Worm (Caenorhabditis elegans): ENCODE measurements around the gene ZK1010.8.

ZK1010.8 gene

DNA sequence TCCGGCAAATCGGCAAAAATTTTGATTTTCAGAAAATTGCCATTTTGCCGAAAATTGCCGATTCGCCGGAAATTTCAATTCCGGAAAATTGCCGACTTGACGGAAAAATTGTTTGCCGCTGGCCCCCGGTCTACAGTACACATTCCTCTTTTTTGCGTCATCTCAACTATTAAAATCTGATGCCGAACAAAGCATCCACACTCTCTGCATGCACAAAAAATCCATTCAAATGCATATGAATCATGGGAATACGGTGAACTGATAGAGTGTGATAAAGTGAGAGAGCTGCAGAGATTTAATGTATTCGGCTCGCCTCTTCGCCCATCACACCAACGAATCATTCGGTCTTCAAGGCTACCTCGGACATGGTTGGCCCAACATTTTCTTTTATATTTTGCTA is 30.1 kb upstream of the ZK1010.8 start, which contains the start of gene F14F7.7:
Gene F14F7.7 (plus strand): TSS at position 354 of the 400 bp plus-strand sequence.
- TF ChIP-seq aha-1 (tag) (peak; percentile 91), arid-1 (GFP tag; conservative IDR thresholded peaks at IDR 0.05) (no peak), snpc-4 (tag; optimal IDR thresholded peaks at IDR 0.05) (no peak)

DNA sequence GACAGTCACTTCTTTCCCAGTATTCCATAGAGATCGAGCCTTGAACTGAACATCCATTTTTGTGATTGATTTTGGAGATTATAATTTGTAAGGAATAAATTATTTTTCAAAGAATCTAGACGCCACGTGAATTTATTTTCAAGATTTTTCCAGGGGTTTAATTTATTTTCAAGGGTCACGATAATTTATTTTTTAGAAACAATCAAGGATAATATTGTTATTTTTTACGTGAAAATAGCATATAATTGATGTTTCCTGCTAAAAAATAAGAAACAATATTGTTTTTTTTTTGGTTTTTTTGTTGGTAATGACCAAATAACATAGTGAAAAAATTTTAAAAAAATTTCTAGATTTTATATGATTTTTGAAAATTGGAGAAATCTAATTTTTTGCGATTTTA is 29.1 kb upstream of the ZK1010.8 start, which contains the start of gene F14F7.4:
Gene F14F7.4 (minus strand): TSS at position 101 of the 400 bp plus-strand sequence.
- TF ChIP-seq ceh-20 (GFP tag; IDR thresholded peaks at IDR 0.05), result no peak

DNA sequence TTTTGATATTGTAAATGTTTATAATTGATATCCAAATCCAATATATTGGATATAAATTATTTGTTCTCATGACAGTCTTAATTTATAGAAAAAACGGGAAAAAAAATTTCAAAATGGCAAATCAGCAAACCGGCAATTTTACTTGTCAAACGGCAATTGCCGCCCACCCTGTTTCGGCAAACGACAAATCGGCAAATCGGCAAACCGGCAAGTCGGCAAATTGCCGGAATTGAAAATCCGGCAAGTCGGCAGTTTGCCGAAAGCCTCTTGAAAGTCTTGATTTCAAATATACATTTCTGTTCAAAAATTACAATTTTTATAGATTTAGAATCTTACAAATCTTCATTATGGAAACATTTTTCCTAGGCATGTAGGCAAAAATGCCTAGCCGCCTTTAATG is 27.5 kb upstream of the ZK1010.8 start:
- no peak for TF ChIP-seq mxl-2 (GFP tag; conservative IDR thresholded peaks at IDR 0.05)
- no peak for TF ChIP-seq Y75B8A.6 (GFP tag; IDR thresholded peaks at IDR 0.05)
- no peak for TF ChIP-seq fos-1 (tag; optimal IDR thresholded peaks at IDR 0.05)
- no peak for TF ChIP-seq madf-5 (GFP tag; IDR thresholded peaks at IDR 0.05)
- 0 out of 2 replicates have a peak, but pooled peaks have one; percentile 58 for TF ChIP-seq F26F4.8 (GFP tag; conservative IDR thresholded peaks at IDR 0.05)

DNA sequence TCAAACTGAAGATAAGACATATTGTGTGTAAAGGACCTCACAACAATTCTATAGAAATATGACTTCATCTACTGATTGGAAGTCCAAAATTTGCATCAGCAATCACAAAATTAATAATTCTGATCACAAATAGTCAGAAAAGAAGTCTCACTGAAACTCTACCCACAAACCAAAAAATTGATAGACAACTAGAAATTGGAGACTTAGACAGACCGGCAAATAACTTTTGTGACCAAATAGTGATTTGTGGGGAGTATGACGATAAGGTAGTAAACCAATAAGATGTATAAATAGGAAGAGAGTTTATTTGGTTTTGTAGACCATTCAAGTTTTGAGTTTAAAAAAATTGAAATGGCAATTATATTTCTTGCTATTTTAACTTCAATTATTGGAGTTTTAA is 23.8 kb upstream of the ZK1010.8 start, which contains the start of gene cyp-13A12:
Gene cyp-13A12 (plus strand): TSS at position 267 of the 400 bp plus-strand sequence.
- TF ChIP-seq dpl-1 (GFP tag; optimal IDR thresholded peaks at IDR 0.05) (no peak), pqm-1 (tag; optimal IDR thresholded peaks at IDR 0.05) (peak; percentile 49), lsy-2 (tag; optimal IDR thresholded peaks at IDR 0.05) (no peak), nhr-102 (tag; optimal IDR thresholded peaks at IDR 0.05) (peak; percentile 95), mep-1 (tag; optimal IDR thresholded peaks at IDR 0.05) (no peak), daf-16 (GFP tag; optimal IDR thresholded peaks at IDR 0.05) (no peak), daf-16 (tag; optimal IDR thresholded peaks at IDR 0.05) (peak; percentile 52), nhr-237 (tag; optimal IDR thresholded peaks at IDR 0.05) (no peak), ceh-20 (GFP tag; IDR thresholded peaks at IDR 0.05) (no peak), mxl-3 (GFP tag; optimal IDR thresholded peaks at IDR 0.05) (no peak), F10B5.3 (tag; optimal IDR thresholded peaks at IDR 0.05) (no peak), skn-1 (tag; optimal IDR thresholded peaks at IDR 0.05) (no peak), nhr-28 (tag; optimal IDR thresholded peaks at IDR 0.05) (peak; percentile 46), lir-3 (tag; optimal IDR thresholded peaks at IDR 0.05) (no peak)

DNA sequence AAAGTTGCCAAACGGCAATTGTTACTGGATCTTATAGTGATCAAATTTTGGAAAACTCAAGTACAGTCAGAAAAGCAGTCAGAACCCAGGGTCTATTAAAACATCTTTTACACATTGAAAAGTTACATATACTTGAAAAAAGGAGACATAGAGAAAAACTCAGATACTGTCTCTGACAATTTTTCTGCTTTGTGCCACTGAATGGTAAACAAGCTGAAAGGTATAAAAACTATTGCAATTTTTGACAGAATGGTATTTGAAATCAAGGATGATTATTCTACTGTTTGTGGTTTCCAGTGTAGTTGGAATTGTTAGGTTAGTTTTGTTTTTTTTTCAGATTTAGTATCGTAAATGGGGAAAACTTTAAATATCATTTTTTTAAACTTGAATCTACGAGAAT is 20.3 kb upstream of the ZK1010.8 start, which contains the start of gene cyp-13A11:
Gene cyp-13A11 (plus strand): TSS at position 266 of the 400 bp plus-strand sequence.
- no peak for TF ChIP-seq zip-2 (tag; optimal IDR thresholded peaks at IDR 0.05)
- TF ChIP-seq lir-3 (tag; optimal IDR thresholded peaks at IDR 0.05), result no peak
- no peak for TF ChIP-seq tra-1 (GFP tag; IDR thresholded peaks at IDR 0.05)
- TF ChIP-seq daf-16 (GFP tag; optimal IDR thresholded peaks at IDR 0.05), result no peak
- peak; percentile 94 for TF ChIP-seq daf-16 (tag; optimal IDR thresholded peaks at IDR 0.05)
- peak; percentile 7 for TF ChIP-seq nhr-28 (tag; optimal IDR thresholded peaks at IDR 0.05)
- TF ChIP-seq unc-39 (tag; optimal IDR thresholded peaks at IDR 0.05), result no peak
- no peak for TF ChIP-seq F37D6.2 (tag; optimal IDR thresholded peaks at IDR 0.05)
- no peak for TF ChIP-seq T20F7.1 (GFP tag; optimal IDR thresholded peaks at IDR 0.05)
- no peak for TF ChIP-seq nhr-41 (GFP tag; IDR thresholded peaks at IDR 0.05)

DNA sequence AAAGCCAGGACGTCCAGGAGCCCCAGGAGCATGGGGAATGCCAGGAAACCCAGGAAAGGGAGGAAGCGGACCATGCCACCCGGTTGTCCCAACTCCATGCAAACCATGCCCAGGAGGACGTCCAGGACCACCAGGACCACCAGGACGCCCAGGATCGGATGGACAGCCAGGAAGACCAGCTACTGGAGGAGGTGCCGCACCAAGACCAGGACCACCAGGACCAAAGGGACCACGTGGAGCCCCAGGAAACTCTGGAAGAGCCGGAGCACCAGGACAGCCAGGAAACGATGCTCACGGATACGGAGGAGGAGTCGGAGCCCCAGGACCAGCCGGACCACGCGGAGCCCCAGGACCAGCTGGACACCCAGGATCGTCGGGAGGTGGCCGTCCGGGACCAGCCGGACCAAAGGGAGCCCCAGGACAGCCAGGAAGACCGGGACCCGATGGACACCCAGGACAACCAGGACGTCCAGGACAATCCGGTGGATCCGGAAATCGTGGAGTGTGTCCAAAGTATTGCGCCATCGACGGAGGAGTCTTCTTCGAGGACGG is 19.2 kb upstream of the ZK1010.8 start:
- peak; percentile 97 for TF ChIP-seq set-16 (GFP tag; IDR thresholded peaks at IDR 0.05)
- no peak for TF ChIP-seq lsy-2 (tag; optimal IDR thresholded peaks at IDR 0.05)
- TF ChIP-seq lin-1 (GFP tag; IDR thresholded peaks at IDR 0.05), result no peak
- TF ChIP-seq spr-3 (GFP tag; optimal IDR thresholded peaks at IDR 0.05), result no peak
- TF ChIP-seq zfp-3 (GFP tag; conservative IDR thresholded peaks at IDR 0.05), result no peak
- no peak for TF ChIP-seq rbr-2 (tag; optimal IDR thresholded peaks at IDR 0.05)
- no peak for TF ChIP-seq hmg-1.1 (GFP tag; IDR thresholded peaks at IDR 0.05)
- no peak for TF ChIP-seq lin-38 (GFP tag; IDR thresholded peaks at IDR 0.05)
- TF ChIP-seq ceh-32 (tag; optimal IDR thresholded peaks at IDR 0.05; ENCODE audit: poor library complexity), result no peak
- TF ChIP-seq spr-1 (tag; optimal IDR thresholded peaks at IDR 0.05), result no peak
- 0 out of 2 replicates have a peak, but pooled peaks have one; percentile 7 for TF ChIP-seq dmd-8 (GFP tag; IDR thresholded peaks at IDR 0.05)
- no peak for TF ChIP-seq zip-11 (GFP tag; IDR thresholded peaks at IDR 0.05)
